Worm (Caenorhabditis elegans) whole organism, L4 larva: ENCODE data around the gene asp-3.

ENCODE experiments used
- D1046.2 ChIP-seq: fragments of 200-800 bp; sonication (Bioruptor generic); IDR thresholded peaks from 2 replicates; pipeline ENCODE4 v1.3.6; 2022; ENCODE audit warnings: missing genetic modification characterization, missing compliant biosample characterization
- F26F4.8 ChIP-seq: fragments of 200-800 bp; sonication (Bioruptor generic); conservative IDR thresholded peaks from 2 replicates; pipeline ENCODE4 v1.3.6; 2022; ENCODE audit warnings: missing genetic modification characterization, missing compliant biosample characterization
- F49E8.2 ChIP-seq: sonication (generic microtip); optimal IDR thresholded peaks from 2 replicates; lab custom pipeline; 2016; ENCODE audit warnings: missing compliant biosample characterization, mild to moderate bottlenecking, missing genetic modification characterization, borderline replicate concordance
- R02D3.7 ChIP-seq: fragments of 150-350 bp; sonication (generic microtip); optimal IDR thresholded peaks from 3 replicates; lab custom pipeline; 2014; ENCODE audit warnings: missing biosample characterization, missing genetic modification characterization
- T26A8.4 ChIP-seq: fragments of 200-800 bp; sonication (Bioruptor generic); IDR thresholded peaks from 2 replicates; pipeline ENCODE4 v1.3.6; 2022; ENCODE audit warnings: missing genetic modification characterization, missing compliant biosample characterization
- aha-1 ChIP-seq: fragments of 150-350 bp; peaks from one replicate; lab custom pipeline; 2014; ENCODE audit warnings: missing biosample characterization, missing genetic modification characterization
- aly-2 ChIP-seq: sonication (generic microtip); optimal IDR thresholded peaks from 2 replicates; lab custom pipeline; 2018; ENCODE audit warnings: missing biosample characterization, missing genetic modification characterization
- ama-1 ChIP-seq: fragments of 150-350 bp; optimal IDR thresholded peaks from 2 replicates; lab custom pipeline; 2014; ENCODE audit warnings: inconsistent platforms, mixed read lengths
- attf-4 ChIP-seq: sonication (generic microtip); optimal IDR thresholded peaks from 3 replicates; lab custom pipeline; 2017; ENCODE audit warnings: missing biosample characterization, missing genetic modification characterization
- ceh-32 ChIP-seq: sonication (generic microtip); optimal IDR thresholded peaks from 2 replicates; lab custom pipeline; 2016; ENCODE audit warnings: mild to moderate bottlenecking, missing genetic modification characterization, missing compliant biosample characterization; ENCODE audit not compliant: poor library complexity
- ceh-82 ChIP-seq: sonication (generic microtip); optimal IDR thresholded peaks from 2 replicates; lab custom pipeline; 2017; ENCODE audit warnings: missing biosample characterization, missing genetic modification characterization
- cey-2 ChIP-seq: sonication (generic microtip); optimal IDR thresholded peaks from 3 replicates; lab custom pipeline; 2017; ENCODE audit warnings: missing genetic modification characterization, mild to moderate bottlenecking, missing compliant biosample characterization, antibody characterized with exemption, borderline replicate concordance; ENCODE audit not compliant: insufficient read depth
- ctbp-1 ChIP-seq: fragments of 200-800 bp; sonication (Bioruptor generic); IDR thresholded peaks from 2 replicates; pipeline ENCODE4 v1.3.6; 2022; ENCODE audit warnings: missing genetic modification reagents, missing genetic modification characterization, missing compliant biosample characterization
- daf-16 ChIP-seq, 3 experiments: sonication (generic microtip); optimal IDR thresholded peaks; 2 replicates each; lab custom pipeline; 2016 to 2017; ENCODE audit warnings: missing genetic modification characterization in 3 of 3, missing genetic modification reagents in 3 of 3, mild to moderate bottlenecking in 2 of 3, missing compliant biosample characterization in 2 of 3, missing biosample characterization in 1 of 3, moderate library complexity in 1 of 3
- daf-19 ChIP-seq: fragments of 200-800 bp; sonication (Bioruptor generic); conservative IDR thresholded peaks from 2 replicates; pipeline ENCODE4 v1.3.6; 2022; ENCODE audit warnings: missing genetic modification characterization, missing compliant biosample characterization
- dmd-6 ChIP-seq: fragments of 200-800 bp; sonication (Bioruptor generic); IDR thresholded peaks from 2 replicates; pipeline ENCODE4 v1.3.6; 2022; ENCODE audit warnings: missing genetic modification reagents, missing genetic modification characterization, missing compliant biosample characterization
- dmd-8 ChIP-seq: fragments of 200-800 bp; sonication (Bioruptor generic); IDR thresholded peaks from 2 replicates; pipeline ENCODE4 v1.3.6; 2022; ENCODE audit warnings: missing genetic modification characterization, missing compliant biosample characterization
- duxl-1 ChIP-seq: sonication (generic microtip); optimal IDR thresholded peaks from 2 replicates; lab custom pipeline; 2016; ENCODE audit warnings: mild to moderate bottlenecking, missing genetic modification characterization, moderate library complexity, missing compliant biosample characterization; ENCODE audit not compliant: poor library complexity
- dve-1 ChIP-seq: sonication (generic microtip); optimal IDR thresholded peaks from 2 replicates; lab custom pipeline; 2017; ENCODE audit warnings: antibody characterized with exemption, mild to moderate bottlenecking, missing genetic modification characterization, missing compliant biosample characterization; ENCODE audit not compliant: insufficient read depth
- egl-27 ChIP-seq: sonication (generic microtip); optimal IDR thresholded peaks from 3 replicates; lab custom pipeline; 2017; ENCODE audit warnings: missing biosample characterization, missing genetic modification reagents, missing genetic modification characterization
- egl-43 ChIP-seq: fragments of 200-800 bp; sonication (Bioruptor generic); IDR thresholded peaks from 2 replicates; pipeline ENCODE4 v1.3.6; 2022; ENCODE audit warnings: missing genetic modification reagents, missing genetic modification characterization, missing compliant biosample characterization
- fos-1 ChIP-seq: fragments of 150-350 bp; optimal IDR thresholded peaks from 2 replicates; lab custom pipeline; 2014; ENCODE audit warnings: missing biosample characterization, missing genetic modification characterization
- hlh-11 ChIP-seq: fragments of 200-800 bp; sonication (Bioruptor generic); optimal IDR thresholded peaks from 2 replicates; lab custom pipeline; 2018; ENCODE audit warnings: mild to moderate bottlenecking, missing genetic modification characterization, missing compliant biosample characterization
- lin-1 ChIP-seq: fragments of 200-800 bp; sonication (Bioruptor generic); IDR thresholded peaks from 2 replicates; pipeline ENCODE4 v1.3.6; 2022; ENCODE audit warnings: missing genetic modification reagents, missing genetic modification characterization, missing compliant biosample characterization
- madf-9 ChIP-seq: fragments of 200-800 bp; sonication (Bioruptor generic); conservative IDR thresholded peaks from 2 replicates; pipeline ENCODE4 v1.3.6; 2022; ENCODE audit warnings: missing genetic modification reagents, missing genetic modification characterization, missing compliant biosample characterization
- mdt-29 ChIP-seq: fragments of 200-800 bp; sonication (Bioruptor generic); IDR thresholded peaks from 2 replicates; pipeline ENCODE4 v1.3.6; 2022; ENCODE audit warnings: missing genetic modification reagents, missing genetic modification characterization, missing compliant biosample characterization
- mxl-2 ChIP-seq: fragments of 200-800 bp; sonication (Bioruptor generic); conservative IDR thresholded peaks from 2 replicates; pipeline ENCODE4 v1.3.6; 2022; ENCODE audit warnings: missing genetic modification reagents, missing genetic modification characterization, missing compliant biosample characterization
- mxl-3 ChIP-seq: fragments of 200-800 bp; sonication (Bioruptor generic); optimal IDR thresholded peaks from 2 replicates; lab custom pipeline; 2018; ENCODE audit warnings: mild to moderate bottlenecking, missing genetic modification characterization, missing compliant biosample characterization
- nhr-10 ChIP-seq: fragments of 150-350 bp; optimal IDR thresholded peaks from 2 replicates; lab custom pipeline; 2014; ENCODE audit warnings: missing biosample characterization, missing genetic modification characterization
- nhr-11 ChIP-seq: fragments of 150-350 bp; optimal IDR thresholded peaks from 2 replicates; lab custom pipeline; 2014; ENCODE audit warnings: missing biosample characterization, missing genetic modification characterization
- nhr-111 ChIP-seq: fragments of 200-800 bp; sonication (Bioruptor generic); optimal IDR thresholded peaks from 2 replicates; lab custom pipeline; 2018; ENCODE audit warnings: mild to moderate bottlenecking, missing genetic modification characterization, missing compliant biosample characterization
- nhr-25 ChIP-seq: sonication (generic microtip); optimal IDR thresholded peaks from 2 replicates; lab custom pipeline; 2017; ENCODE audit warnings: missing genetic modification characterization, mild to moderate bottlenecking, missing compliant biosample characterization, antibody characterized with exemption, moderate library complexity, borderline replicate concordance; ENCODE audit not compliant: insufficient read depth
- nhr-28 ChIP-seq: fragments of 150-350 bp; optimal IDR thresholded peaks from 2 replicates; lab custom pipeline; 2014; ENCODE audit warnings: missing biosample characterization, missing genetic modification characterization
- nhr-41 ChIP-seq: fragments of 200-800 bp; sonication (Bioruptor generic); IDR thresholded peaks from 2 replicates; pipeline ENCODE4 v1.3.6; 2022; ENCODE audit warnings: missing genetic modification reagents, missing genetic modification characterization, missing compliant biosample characterization
- nhr-42 ChIP-seq: fragments of 200-800 bp; sonication (Bioruptor generic); IDR thresholded peaks from 2 replicates; pipeline ENCODE4 v1.3.6; 2022; ENCODE audit warnings: missing genetic modification characterization, missing compliant biosample characterization
- nhr-48 ChIP-seq: sonication (generic microtip); optimal IDR thresholded peaks from 2 replicates; lab custom pipeline; 2016; ENCODE audit warnings: mild to moderate bottlenecking, missing genetic modification characterization, missing compliant biosample characterization
- nhr-77 ChIP-seq: fragments of 150-350 bp; optimal IDR thresholded peaks from 2 replicates; lab custom pipeline; 2014; ENCODE audit warnings: missing biosample characterization, missing genetic modification characterization
- pqm-1 ChIP-seq: sonication (generic microtip); optimal IDR thresholded peaks from 2 replicates; lab custom pipeline; 2017; ENCODE audit warnings: missing biosample characterization, missing genetic modification characterization
- rbr-2 ChIP-seq: sonication (generic microtip); optimal IDR thresholded peaks from 2 replicates; lab custom pipeline; 2016; ENCODE audit warnings: missing genotype, missing genetic modification characterization, missing compliant biosample characterization
- saeg-2 ChIP-seq: fragments of 200-800 bp; sonication (Bioruptor generic); IDR thresholded peaks from 2 replicates; pipeline ENCODE4 v1.3.6; 2022; ENCODE audit warnings: missing genetic modification reagents, missing genetic modification characterization, missing compliant biosample characterization
- sdz-12 ChIP-seq: fragments of 200-800 bp; sonication (Bioruptor generic); optimal IDR thresholded peaks from 2 replicates; lab custom pipeline; 2018; ENCODE audit warnings: mild to moderate bottlenecking, missing genetic modification characterization, missing compliant biosample characterization
- skn-1 ChIP-seq: fragments of 150-350 bp; optimal IDR thresholded peaks from 2 replicates; lab custom pipeline; 2014; ENCODE audit warnings: missing biosample characterization, missing genetic modification characterization
- snpc-1.2 ChIP-seq: fragments of 200-800 bp; sonication (Bioruptor generic); IDR thresholded peaks from 2 replicates; pipeline ENCODE4 v1.3.6; 2022; ENCODE audit warnings: missing genetic modification reagents, missing genetic modification characterization, missing compliant biosample characterization
- snpc-4 ChIP-seq: fragments of 150-350 bp; optimal IDR thresholded peaks from 2 replicates; lab custom pipeline; 2014; ENCODE audit warnings: missing biosample characterization, missing genetic modification characterization
- spr-1 ChIP-seq: sonication (generic microtip); optimal IDR thresholded peaks from 2 replicates; lab custom pipeline; 2016; ENCODE audit warnings: mild to moderate bottlenecking, missing genetic modification characterization, missing compliant biosample characterization
- unc-39 ChIP-seq: sonication (generic microtip); optimal IDR thresholded peaks from 2 replicates; lab custom pipeline; 2017; ENCODE audit warnings: missing biosample characterization, missing genetic modification characterization
- unc-62 ChIP-seq, 3 experiments: fragments of 150-350 bp in 1 of 3; sonication (generic microtip); optimal IDR thresholded peaks in 2 of 3; peaks in 1 of 3; 1 replicate in 1 of 3; 2 replicates in 2 of 3; lab custom pipeline; 2014 to 2017; ENCODE audit warnings: missing biosample characterization in 3 of 3, missing genetic modification characterization in 3 of 3, missing genetic modification reagents in 3 of 3, missing genotype in 1 of 3
- zip-2 ChIP-seq: fragments of 150-350 bp; optimal IDR thresholded peaks from 2 replicates; lab custom pipeline; 2014; ENCODE audit warnings: missing biosample characterization, missing genetic modification characterization
- ztf-7 ChIP-seq: fragments of 150-350 bp; optimal IDR thresholded peaks from 2 replicates; lab custom pipeline; 2014; ENCODE audit warnings: missing biosample characterization, missing genetic modification characterization

Gene asp-3

ce11 chrX:6790986-6791385 lies at the start of gene asp-3:
Gene asp-3, plus strand, starts transcription at chrX:6791064.
- TF ChIP-seq ama-1 (lab: Kevin White, UChicago) (peak; percentile 69), ceh-82 (tag; lab: Kevin White, UChicago) (no peak), pqm-1 (peak; percentile 48), madf-9 (GFP tag; lab: Robert Waterston, UW) (no peak), aly-2 (no peak), nhr-28 (peak; percentile 22), dmd-6 (peak; percentile 20; the same call in 1 of the 2 replicates), snpc-1.2 (GFP tag; lab: Robert Waterston, UW) (no peak), dmd-8 (GFP tag; lab: Robert Waterston, UW) (no peak), skn-1 (tag; lab: Kevin White, UChicago) (no peak), rbr-2 (tag; lab: Kevin White, UChicago) (no peak), egl-27 (tag; lab: Kevin White, UChicago) (no peak), ceh-32 (tag; lab: Kevin White, UChicago) (no peak), nhr-25 (tag; lab: Kevin White, UChicago) (no peak), hlh-11 (tag; lab: Kevin White, UChicago) (peak; percentile 14), unc-39 (tag; lab: Kevin White, UChicago) (no peak), mxl-2 (GFP tag; lab: Robert Waterston, UW) (no peak), nhr-48 (no peak), unc-62 (GFP tag; optimal IDR thresholded peaks at IDR 0.05 in 1 of 2; lab: Kevin White, UChicago) (no peak), unc-62 (tag; optimal IDR thresholded peaks at IDR 0.05; lab: Kevin White, UChicago) (no peak), T26A8.4 (GFP tag; lab: Robert Waterston, UW) (no peak), nhr-111 (GFP tag; lab: Kevin White, UChicago) (no peak), nhr-41 (GFP tag; lab: Robert Waterston, UW) (no peak), duxl-1 (tag; lab: Kevin White, UChicago) (no peak), nhr-10 (tag; lab: Kevin White, UChicago) (no peak), daf-19 (GFP tag; lab: Robert Waterston, UW) (no peak), ztf-7 (no peak), zip-2 (tag; lab: Kevin White, UChicago) (no peak), nhr-77 (tag; lab: Kevin White, UChicago) (no peak), nhr-11 (tag; lab: Kevin White, UChicago) (no peak), dve-1 (peak; percentile 35), D1046.2 (GFP tag; lab: Robert Waterston, UW) (no peak), spr-1 (tag; lab: Kevin White, UChicago) (no peak), attf-4 (tag; lab: Kevin White, UChicago) (no peak), ctbp-1 (GFP tag; lab: Robert Waterston, UW) (no peak), sdz-12 (GFP tag; lab: Kevin White, UChicago) (no peak), cey-2 (tag; lab: Kevin White, UChicago) (no peak), egl-43 (no peak), R02D3.7 (no peak), snpc-4 (tag; lab: Kevin White, UChicago) (no peak), F49E8.2 (no peak), nhr-42 (GFP tag; lab: Robert Waterston, UW) (no peak), mxl-3 (GFP tag; lab: Kevin White, UChicago) (no peak), fos-1 (tag; lab: Kevin White, UChicago) (no peak), lin-1 (GFP tag; lab: Robert Waterston, UW) (no peak), F26F4.8 (no peak), mdt-29 (GFP tag; lab: Robert Waterston, UW) (no peak), aha-1 (tag; lab: Kevin White, UChicago) (no peak), daf-16 (GFP tag; optimal IDR thresholded peaks at IDR 0.05; lab: Kevin White, UChicago) (no peak), daf-16 (tag; optimal IDR thresholded peaks at IDR 0.05; lab: Kevin White, UChicago) (peak; percentile 70), saeg-2 (GFP tag; lab: Robert Waterston, UW) (no peak)
- TF ChIP-seq, all 104 proteins: peak for 7
